Fruit fly (Drosophila melanogaster): ENCODE results near the gene mtgo.
A peak's percentile ranks its signal among the peaks of the same experiment; 100 is the strongest.

The mtgo gene

dm6 chr2L:16535673-16536144 is 9.1 kb upstream of the mtgo start (continued):
- peak; percentile 96 for TF ChIP-seq fd102C (GFP tag; optimal IDR thresholded peaks at IDR 0.05)
- TF ChIP-seq CG7357 (GFP tag; IDR thresholded peaks at IDR 0.05): peak; percentile 86
- peak; percentile 88 for TF ChIP-seq CG12071 (GFP tag; optimal IDR thresholded peaks at IDR 0.05)
- peak; percentile 91 for TF ChIP-seq CG11093 (GFP tag; IDR thresholded peaks at IDR 0.05)
- TF ChIP-seq Opbp (GFP tag; IDR thresholded peaks at IDR 0.05; ENCODE audit: partially characterized antibody): no peak
- TF ChIP-seq CG7372 (GFP tag; IDR thresholded peaks at IDR 0.05): peak; percentile 86
- peak; percentile 92 for TF ChIP-seq az2 (GFP tag; optimal IDR thresholded peaks at IDR 0.05)
- peak; percentile 95 for TF ChIP-seq Atf6 (GFP tag; IDR thresholded peaks at IDR 0.05)
- TF ChIP-seq CG18619 (GFP tag; optimal IDR thresholded peaks at IDR 0.05): peak; percentile 82
- TF ChIP-seq CG3847 (GFP tag; IDR thresholded peaks at IDR 0.05): peak; percentile 89
- peak; percentile 88 for TF ChIP-seq CG12744 (GFP tag; optimal IDR thresholded peaks at IDR 0.05)
- peak; percentile 73 for TF ChIP-seq sqz (GFP tag; optimal IDR thresholded peaks at IDR 0.05)
- TF ChIP-seq CG6683 (GFP tag; optimal IDR thresholded peaks at IDR 0.05): peak; percentile 86
- TF ChIP-seq CG31441 (GFP tag; IDR thresholded peaks at IDR 0.05): peak; percentile 82
- TF ChIP-seq wdn (GFP tag; IDR thresholded peaks at IDR 0.05): peak; percentile 93
- peak; percentile 85 for TF ChIP-seq pho (GFP tag; optimal IDR thresholded peaks at IDR 0.05)
- TF ChIP-seq gcm2 (GFP tag; optimal IDR thresholded peaks at IDR 0.05): peak; percentile 79
- peak; percentile 81 for TF ChIP-seq CG15514 (GFP tag; optimal IDR thresholded peaks at IDR 0.05)
- peak; percentile 65 for TF ChIP-seq Doc2 (GFP tag; IDR thresholded peaks at IDR 0.05)
- TF ChIP-seq Sox100B (GFP tag; optimal IDR thresholded peaks at IDR 0.05): peak; percentile 85
- TF ChIP-seq CG7987 (GFP tag; optimal IDR thresholded peaks at IDR 0.05): peak; percentile 71
- peak; percentile 85 for TF ChIP-seq en (GFP tag; optimal IDR thresholded peaks at IDR 0.05)
- TF ChIP-seq bab2 (GFP tag; optimal IDR thresholded peaks at IDR 0.05): peak; percentile 90
- TF ChIP-seq Myb (GFP tag; optimal IDR thresholded peaks at IDR 0.05): peak; percentile 55
- no peak for TF ChIP-seq CG6791 (GFP tag; IDR thresholded peaks at IDR 0.05; ENCODE audit: partially characterized antibody)
- peak; percentile 90 for TF ChIP-seq org-1 (GFP tag; optimal IDR thresholded peaks at IDR 0.05)
- peak; percentile 94 for TF ChIP-seq Mes4 (GFP tag; optimal IDR thresholded peaks at IDR 0.05)
- peak; percentile 96 for TF ChIP-seq dmrt11E (tag; optimal IDR thresholded peaks at IDR 0.05)
- peak; percentile 33 for TF ChIP-seq CG9437 (GFP tag; optimal IDR thresholded peaks at IDR 0.05)
- TF ChIP-seq CG10959 (GFP tag; IDR thresholded peaks at IDR 0.05): peak; percentile 87
- TF ChIP-seq wek (GFP tag; optimal IDR thresholded peaks at IDR 0.05): peak; percentile 62
- no peak for TF ChIP-seq Dip2 (GFP tag; IDR thresholded peaks at IDR 0.05)
- no peak for TF ChIP-seq nerfin-2 (GFP tag; IDR thresholded peaks at IDR 0.05; ENCODE audit: partially characterized antibody)
- peak; percentile 95 for TF ChIP-seq so (GFP tag; IDR thresholded peaks at IDR 0.05)
- TF ChIP-seq Optix (GFP tag; IDR thresholded peaks at IDR 0.05): peak; percentile 66; the same call in 2 of the 3 replicates
- peak; percentile 91 for TF ChIP-seq Xbp1 (GFP tag; optimal IDR thresholded peaks at IDR 0.05)
- TF ChIP-seq CG4360 (GFP tag; IDR thresholded peaks at IDR 0.05): peak; percentile 68
- TF ChIP-seq CG3726 (GFP tag; IDR thresholded peaks at IDR 0.05): peak; percentile 91; the same call in 2 of the 3 replicates
- TF ChIP-seq ssp (GFP tag; IDR thresholded peaks at IDR 0.05): peak; percentile 80
- TF ChIP-seq her (GFP tag; optimal IDR thresholded peaks at IDR 0.05): peak; percentile 77
- TF ChIP-seq zen2 (GFP tag; IDR thresholded peaks at IDR 0.05; ENCODE audit: partially characterized antibody): no peak
- TF ChIP-seq CG1024 (GFP tag; IDR thresholded peaks at IDR 0.05): peak; percentile 82
- TF ChIP-seq CG9727 (GFP tag; optimal IDR thresholded peaks at IDR 0.05): peak; percentile 94
- TF ChIP-seq slou (GFP tag; optimal IDR thresholded peaks at IDR 0.05): peak; percentile 68
- peak; percentile 92 for TF ChIP-seq B-H1 (GFP tag; IDR thresholded peaks at IDR 0.05)
- TF ChIP-seq toy (GFP tag; IDR thresholded peaks at IDR 0.05): peak; percentile 78
- TF ChIP-seq CG12942 (GFP tag; optimal IDR thresholded peaks at IDR 0.05): peak; percentile 90
- TF ChIP-seq gem (tag; optimal IDR thresholded peaks at IDR 0.05): peak; percentile 97
- peak in 1 of 2 experiments; percentile 81 for TF ChIP-seq tll (GFP tag; optimal IDR thresholded peaks at IDR 0.05)
- peak; percentile 74 for TF ChIP-seq Abd-B (GFP tag; optimal IDR thresholded peaks at IDR 0.05)
- peak; percentile 93 for TF ChIP-seq CG11247 (GFP tag; IDR thresholded peaks at IDR 0.05)

Measured in whole organism, embryonic.